Worm (Caenorhabditis elegans) whole organism, young adult: ENCODE data around the gene T01D1.5.

Experiments
- B0035.1 ChIP-seq: sonication (generic microtip); optimal IDR thresholded peaks from 2 replicates; lab custom pipeline; 2016; ENCODE audit warnings: missing genetic modification characterization, mild to moderate bottlenecking, missing compliant biosample characterization, missing genotype, missing genetic modification reagents
- D2030.7 ChIP-seq: fragments of 200-800 bp; sonication (Bioruptor generic); IDR thresholded peaks from 2 replicates; pipeline ENCODE4 v1.3.6; 2022; ENCODE audit warnings: missing genetic modification reagents, missing genetic modification characterization, missing compliant biosample characterization
- F39B2.1 ChIP-seq: fragments of 200-800 bp; sonication (Bioruptor generic); IDR thresholded peaks from 2 replicates; pipeline ENCODE4 v1.3.6; 2022; ENCODE audit warnings: missing genetic modification reagents, missing genetic modification characterization, missing compliant biosample characterization
- F57C9.4 ChIP-seq: sonication (generic microtip); optimal IDR thresholded peaks from 2 replicates; lab custom pipeline; 2017; ENCODE audit warnings: mild to moderate bottlenecking, missing genetic modification characterization, missing compliant biosample characterization
- K11D2.4 ChIP-seq: fragments of 200-800 bp; sonication (Bioruptor generic); IDR thresholded peaks from 2 replicates; pipeline ENCODE4 v1.3.6; 2022; ENCODE audit warnings: missing genetic modification reagents, missing genetic modification characterization, missing compliant biosample characterization
- T07F8.4 ChIP-seq: sonication (generic microtip); optimal IDR thresholded peaks from 2 replicates; lab custom pipeline; 2016; ENCODE audit warnings: mild to moderate bottlenecking, missing genetic modification characterization, moderate library complexity, missing compliant biosample characterization
- Y56A3A.18 ChIP-seq: fragments of 200-800 bp; sonication (Bioruptor generic); IDR thresholded peaks from 2 replicates; pipeline ENCODE4 v1.3.6; 2022; ENCODE audit warnings: missing genetic modification reagents, missing genetic modification characterization, missing compliant biosample characterization
- aptf-3 ChIP-seq: fragments of 200-800 bp; sonication (Bioruptor generic); IDR thresholded peaks from 2 replicates; pipeline ENCODE4 v1.3.6; 2022; ENCODE audit warnings: missing genetic modification characterization, missing compliant biosample characterization
- atf-7 ChIP-seq: sonication (generic microtip); optimal IDR thresholded peaks from 2 replicates; lab custom pipeline; 2017; ENCODE audit warnings: mild to moderate bottlenecking, missing genetic modification characterization, missing compliant biosample characterization
- attf-6 ChIP-seq: fragments of 200-800 bp; sonication (Bioruptor generic); IDR thresholded peaks from 2 replicates; pipeline ENCODE4 v1.3.6; 2022; ENCODE audit warnings: missing genetic modification reagents, missing genetic modification characterization, missing compliant biosample characterization
- bed-1 ChIP-seq: fragments of 200-800 bp; sonication (Bioruptor generic); IDR thresholded peaks from 2 replicates; pipeline ENCODE4 v1.3.6; 2022; ENCODE audit warnings: missing genetic modification reagents, missing genetic modification characterization, missing compliant biosample characterization
- bed-2 ChIP-seq: fragments of 200-800 bp; sonication (Bioruptor generic); IDR thresholded peaks from 2 replicates; pipeline ENCODE4 v1.3.6; 2022; ENCODE audit warnings: missing genetic modification reagents, missing genetic modification characterization, missing compliant biosample characterization
- ceh-100 ChIP-seq: fragments of 200-800 bp; sonication (Bioruptor generic); IDR thresholded peaks from 2 replicates; pipeline ENCODE4 v1.3.6; 2022; ENCODE audit warnings: missing genetic modification reagents, missing genetic modification characterization, missing compliant biosample characterization
- chd-7 ChIP-seq: sonication (generic microtip); optimal IDR thresholded peaks from 2 replicates; lab custom pipeline; 2016; ENCODE audit warnings: mild to moderate bottlenecking, missing genetic modification characterization, moderate library complexity, missing compliant biosample characterization
- egrh-3 ChIP-seq: fragments of 200-800 bp; sonication (Bioruptor generic); IDR thresholded peaks from 2 replicates; pipeline ENCODE4 v1.3.6; 2022; ENCODE audit warnings: missing genetic modification reagents, missing genetic modification characterization, missing compliant biosample characterization
- ets-4 ChIP-seq: fragments of 200-800 bp; sonication (Bioruptor generic); optimal IDR thresholded peaks from 2 replicates; lab custom pipeline; 2018; ENCODE audit warnings: mild to moderate bottlenecking, missing genetic modification characterization, missing compliant biosample characterization
- gei-17 ChIP-seq: fragments of 200-800 bp; sonication (Bioruptor generic); optimal IDR thresholded peaks from 2 replicates; lab custom pipeline; 2018; ENCODE audit warnings: mild to moderate bottlenecking, missing genetic modification characterization, missing compliant biosample characterization
- hlh-12 ChIP-seq: sonication (generic microtip); optimal IDR thresholded peaks from 2 replicates; lab custom pipeline; 2016; ENCODE audit warnings: missing genetic modification characterization, missing compliant biosample characterization
- hmg-1.2 ChIP-seq: fragments of 200-800 bp; sonication (Bioruptor generic); IDR thresholded peaks from 2 replicates; pipeline ENCODE4 v1.3.6; 2022; ENCODE audit warnings: missing genetic modification reagents, missing genetic modification characterization, missing compliant biosample characterization
- hrde-1 ChIP-seq: sonication (generic microtip); optimal IDR thresholded peaks from 2 replicates; lab custom pipeline; 2016; ENCODE audit warnings: missing genetic modification characterization, mild to moderate bottlenecking, missing compliant biosample characterization, moderate library complexity, missing genotype, missing genetic modification reagents, borderline replicate concordance
- hsf-1 ChIP-seq: fragments of 200-800 bp; sonication (Bioruptor generic); IDR thresholded peaks from 2 replicates; pipeline ENCODE4 v1.3.6; 2022; ENCODE audit warnings: missing genetic modification reagents, missing genetic modification characterization, missing compliant biosample characterization
- let-607 ChIP-seq, 2 experiments: fragments of 200-800 bp in 1 of 2; sonication (Bioruptor generic) in 1 of 2; sonication (generic microtip) in 1 of 2; optimal IDR thresholded peaks; 2 replicates each; lab custom pipeline; 2016 to 2018; ENCODE audit warnings: mild to moderate bottlenecking in 2 of 2, missing compliant biosample characterization in 2 of 2, missing genetic modification characterization in 2 of 2, moderate library complexity in 2 of 2, missing genotype in 1 of 2
- lsy-27 ChIP-seq: sonication (generic microtip); optimal IDR thresholded peaks from 2 replicates; lab custom pipeline; 2017; ENCODE audit warnings: missing genetic modification characterization, mild to moderate bottlenecking, missing compliant biosample characterization, antibody characterized with exemption, missing genotype, borderline replicate concordance; ENCODE audit not compliant: insufficient read depth
- madf-10 ChIP-seq: sonication (generic microtip); optimal IDR thresholded peaks from 2 replicates; lab custom pipeline; 2016; ENCODE audit warnings: mild to moderate bottlenecking, missing genetic modification characterization, missing compliant biosample characterization
- madf-6 ChIP-seq: fragments of 200-800 bp; sonication (Bioruptor generic); IDR thresholded peaks from 2 replicates; pipeline ENCODE4 v1.3.6; 2022; ENCODE audit warnings: missing genetic modification reagents, missing genetic modification characterization, missing compliant biosample characterization
- mcd-1 ChIP-seq: fragments of 200-800 bp; sonication (Bioruptor generic); IDR thresholded peaks from 2 replicates; pipeline ENCODE4 v1.3.6; 2022; ENCODE audit warnings: missing genetic modification reagents, missing genetic modification characterization, missing compliant biosample characterization
- nfya-1 ChIP-seq: sonication (generic microtip); optimal IDR thresholded peaks from 2 replicates; lab custom pipeline; 2017; ENCODE audit warnings: antibody characterized with exemption, missing compliant biosample characterization, missing genetic modification characterization, borderline replicate concordance; ENCODE audit not compliant: insufficient read depth
- nhr-179 ChIP-seq: sonication (generic microtip); optimal IDR thresholded peaks from 2 replicates; lab custom pipeline; 2016; ENCODE audit warnings: mild to moderate bottlenecking, missing genetic modification characterization, missing compliant biosample characterization
- nhr-90 ChIP-seq: sonication (generic microtip); optimal IDR thresholded peaks from 2 replicates; lab custom pipeline; 2016; ENCODE audit warnings: missing genotype, mild to moderate bottlenecking, missing genetic modification characterization, missing compliant biosample characterization
- pbrm-1 ChIP-seq: fragments of 200-800 bp; sonication (Bioruptor generic); IDR thresholded peaks from 2 replicates; pipeline ENCODE4 v1.3.6; 2022; ENCODE audit warnings: missing genetic modification reagents, missing genetic modification characterization, missing compliant biosample characterization
- rcor-1 ChIP-seq: fragments of 200-800 bp; sonication (Bioruptor generic); IDR thresholded peaks from 2 replicates; pipeline ENCODE4 v1.3.6; 2022; ENCODE audit warnings: missing genetic modification reagents, missing genetic modification characterization, missing compliant biosample characterization
- repo-1 ChIP-seq: sonication (generic microtip); optimal IDR thresholded peaks from 2 replicates; lab custom pipeline; 2017; ENCODE audit warnings: mild to moderate bottlenecking, missing genetic modification characterization, missing compliant biosample characterization
- rpc-1 ChIP-seq, 2 experiments: fragments of 150-350 bp in 1 of 2; sonication (generic microtip) in 1 of 2; optimal IDR thresholded peaks; 2 replicates each; lab custom pipeline; 2014 to 2018; ENCODE audit warnings: missing biosample characterization in 1 of 2, missing genetic modification characterization in 1 of 2, missing genetic modification reagents in 1 of 2, missing genotype in 1 of 2
- sdz-38 ChIP-seq: sonication (generic microtip); optimal IDR thresholded peaks from 2 replicates; lab custom pipeline; 2016; ENCODE audit warnings: missing genotype, missing genetic modification characterization, missing compliant biosample characterization
- sea-2 ChIP-seq: fragments of 200-800 bp; sonication (Bioruptor generic); IDR thresholded peaks from 2 replicates; pipeline ENCODE4 v1.3.6; 2022; ENCODE audit warnings: missing genetic modification characterization, missing compliant biosample characterization
- snpc-1.3 ChIP-seq: sonication (generic microtip); optimal IDR thresholded peaks from 2 replicates; lab custom pipeline; 2017; ENCODE audit warnings: missing genetic modification characterization, mild to moderate bottlenecking, missing compliant biosample characterization, antibody characterized with exemption, moderate library complexity, missing genotype, missing genetic modification reagents; ENCODE audit not compliant: insufficient read depth
- somi-1 ChIP-seq: fragments of 200-800 bp; sonication (Bioruptor generic); optimal IDR thresholded peaks from 2 replicates; lab custom pipeline; 2018; ENCODE audit warnings: mild to moderate bottlenecking, missing genetic modification characterization, missing compliant biosample characterization
- zim-3 ChIP-seq: sonication (generic microtip); optimal IDR thresholded peaks from 2 replicates; lab custom pipeline; 2017; ENCODE audit warnings: mild to moderate bottlenecking, missing genetic modification characterization, moderate library complexity, missing compliant biosample characterization
- ztf-18 ChIP-seq: sonication (generic microtip); optimal IDR thresholded peaks from 2 replicates; lab custom pipeline; 2016; ENCODE audit warnings: missing genotype, mild to moderate bottlenecking, missing genetic modification characterization, missing compliant biosample characterization
- ztf-22 ChIP-seq: fragments of 200-800 bp; sonication (Bioruptor generic); optimal IDR thresholded peaks from 2 replicates; lab custom pipeline; 2018; ENCODE audit warnings: mild to moderate bottlenecking, missing genetic modification characterization, moderate library complexity, missing compliant biosample characterization
- ztf-28 ChIP-seq: fragments of 200-800 bp; sonication (Bioruptor generic); IDR thresholded peaks from 2 replicates; pipeline ENCODE4 v1.3.6; 2022; ENCODE audit warnings: missing genetic modification reagents, missing genetic modification characterization, missing compliant biosample characterization
- ztf-3 ChIP-seq: fragments of 200-800 bp; sonication (Bioruptor generic); optimal IDR thresholded peaks from 2 replicates; lab custom pipeline; 2018; ENCODE audit warnings: mild to moderate bottlenecking, missing genetic modification characterization, missing compliant biosample characterization
- ztf-6 ChIP-seq: fragments of 200-800 bp; sonication (Bioruptor generic); IDR thresholded peaks from 2 replicates; pipeline ENCODE4 v1.3.6; 2022; ENCODE audit warnings: missing genetic modification reagents, missing genetic modification characterization, missing compliant biosample characterization

The T01D1.5 gene

DNA sequence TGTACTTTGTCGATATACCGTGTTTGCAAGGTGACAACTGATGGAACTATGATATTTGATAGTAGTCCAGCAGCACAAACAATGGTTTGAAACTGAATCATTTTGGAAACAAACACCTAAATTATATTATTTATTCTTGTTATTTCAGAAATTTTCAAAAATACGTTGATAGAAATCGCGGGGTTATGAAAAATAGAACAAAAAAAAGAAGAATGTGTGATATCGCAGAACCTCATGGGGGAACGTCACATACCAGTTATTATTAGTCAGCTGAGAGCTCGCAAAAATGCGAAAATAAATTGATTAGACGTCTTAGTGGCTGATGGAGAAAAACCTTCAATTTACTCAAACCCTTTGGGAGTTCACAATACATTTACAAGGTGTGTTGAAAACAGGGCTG is at the start of gene T01D1.5:
Gene T01D1.5 (minus strand): TSS at position 101 of the 400 bp plus-strand sequence.
- no peak for TF ChIP-seq chd-7 (tag; lab: Kevin White, UChicago)
- no peak for TF ChIP-seq F57C9.4 (tag; lab: Kevin White, UChicago)
- no peak for TF ChIP-seq madf-6 (GFP tag; lab: Robert Waterston, UW)
- no peak for TF ChIP-seq let-607 (tag; optimal IDR thresholded peaks at IDR 0.05; lab: Kevin White, UChicago)
- TF ChIP-seq ets-4 (GFP tag; lab: Kevin White, UChicago): no peak
- TF ChIP-seq lsy-27 (tag; lab: Kevin White, UChicago): no peak
- no peak for TF ChIP-seq K11D2.4 (GFP tag; lab: Robert Waterston, UW)
- no peak for TF ChIP-seq hmg-1.2 (GFP tag; lab: Robert Waterston, UW)
- no peak for TF ChIP-seq nhr-90 (tag; lab: Kevin White, UChicago)
- TF ChIP-seq aptf-3: no peak
- no peak for TF ChIP-seq hrde-1 (tag; lab: Kevin White, UChicago)
- TF ChIP-seq T07F8.4 (tag; lab: Kevin White, UChicago): no peak
- no peak for TF ChIP-seq F39B2.1 (GFP tag; lab: Robert Waterston, UW)
- TF ChIP-seq gei-17 (GFP tag; lab: Kevin White, UChicago): no peak
- no peak for TF ChIP-seq ztf-28

DNA sequence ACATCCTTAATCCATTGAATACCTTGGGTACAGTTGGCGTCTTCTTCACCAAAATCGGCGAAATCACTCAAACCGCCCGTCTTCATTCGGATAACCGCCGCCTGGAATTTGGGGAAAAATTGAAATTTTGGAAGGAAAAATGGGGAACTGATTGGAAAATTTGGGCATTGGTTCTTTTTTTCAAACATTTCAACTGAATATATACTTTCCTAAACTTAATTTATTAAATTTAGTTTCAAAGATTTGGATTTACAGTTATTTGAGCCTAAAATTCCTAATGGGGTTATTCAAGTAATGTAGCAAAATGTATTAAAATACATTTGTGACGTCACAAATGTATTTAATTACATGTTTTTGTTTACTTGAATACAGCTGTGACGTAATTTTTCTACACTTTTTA is 48.9 kb upstream of the T01D1.5 start, which contains the start of gene laat-1:
Gene laat-1 (minus strand): TSS at position 101 of the 400 bp plus-strand sequence.
- TF ChIP-seq bed-1 (GFP tag; lab: Robert Waterston, UW) (0 out of 2 replicates have a peak, but pooled peaks have one; percentile 22), madf-6 (GFP tag; lab: Robert Waterston, UW) (no peak)

DNA sequence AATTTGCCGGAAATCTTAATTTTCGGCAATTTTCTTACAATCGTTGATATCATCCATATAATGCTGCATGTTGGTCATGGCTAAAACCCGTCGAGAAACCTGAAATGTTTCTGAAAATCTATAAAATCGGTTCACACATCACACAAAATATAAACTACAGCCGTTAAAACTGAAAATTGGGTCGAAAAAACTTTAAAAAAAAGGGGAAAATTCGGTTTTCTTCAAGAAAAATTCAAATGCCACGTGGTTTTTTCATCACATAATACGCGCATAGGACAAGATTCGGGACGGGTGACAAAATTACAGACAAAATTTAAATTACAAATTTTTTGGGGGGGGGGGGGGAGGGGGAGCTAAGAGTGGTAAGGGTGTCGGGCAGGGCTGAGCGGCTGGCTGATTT is 43.8 kb upstream of the T01D1.5 start, which contains the start of gene Y43H11AL.1:
Gene Y43H11AL.1 (minus strand): TSS at position 101 of the 400 bp plus-strand sequence.
- no peak for TF ChIP-seq D2030.7
- no peak for TF ChIP-seq sea-2 (GFP tag; lab: Robert Waterston, UW)
- TF ChIP-seq B0035.1 (tag; lab: Kevin White, UChicago): no peak
- TF ChIP-seq ztf-22 (GFP tag; lab: Kevin White, UChicago): no peak
- TF ChIP-seq ceh-100 (GFP tag; lab: Robert Waterston, UW): no peak
- TF ChIP-seq hsf-1 (GFP tag; lab: Robert Waterston, UW): no peak
- no peak for TF ChIP-seq bed-2 (GFP tag; lab: Robert Waterston, UW)

DNA sequence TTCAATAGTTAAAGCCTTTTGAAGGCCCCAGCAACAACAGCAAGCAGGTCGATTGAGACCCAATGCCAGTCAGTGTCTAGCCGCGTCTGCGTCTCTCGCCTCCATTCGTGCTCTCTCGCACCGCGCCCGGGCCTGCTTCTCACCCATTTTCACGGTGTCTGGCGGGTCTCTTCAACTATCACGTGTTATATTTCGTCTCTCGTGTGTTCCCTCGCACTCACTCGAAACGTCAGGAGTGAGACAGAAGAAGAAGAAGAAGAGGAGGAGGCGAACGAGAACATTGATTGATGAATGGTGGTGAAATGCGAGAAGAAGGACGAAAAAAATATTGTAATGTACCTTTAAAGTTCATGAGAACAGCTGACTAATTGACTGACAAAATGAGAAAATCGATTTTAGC is 32.3 kb upstream of the T01D1.5 start:
- peak; percentile 84 for TF ChIP-seq mcd-1
- no peak for TF ChIP-seq hlh-12 (tag; lab: Kevin White, UChicago)
- no peak for TF ChIP-seq zim-3 (tag; lab: Kevin White, UChicago)
- no peak for TF ChIP-seq B0035.1 (tag; lab: Kevin White, UChicago)
- TF ChIP-seq somi-1 (GFP tag; lab: Kevin White, UChicago): peak; percentile 79
- peak; percentile 46 for TF ChIP-seq atf-7 (tag; lab: Kevin White, UChicago)
- no peak for TF ChIP-seq nhr-179 (tag; lab: Kevin White, UChicago)
- no peak for TF ChIP-seq gei-17 (GFP tag; lab: Kevin White, UChicago)
- TF ChIP-seq pbrm-1 (GFP tag; lab: Robert Waterston, UW): peak; percentile 53
- TF ChIP-seq ztf-18 (tag; lab: Kevin White, UChicago): no peak
- TF ChIP-seq attf-6 (GFP tag; lab: Robert Waterston, UW): no peak
- TF ChIP-seq ztf-6 (GFP tag; lab: Robert Waterston, UW): no peak
- TF ChIP-seq madf-10: peak; percentile 63
- TF ChIP-seq Y56A3A.18: no peak
- TF ChIP-seq rcor-1 (GFP tag; lab: Robert Waterston, UW): peak; percentile 38; the same call in 1 of the 2 replicates
- TF ChIP-seq ztf-3: no peak
- TF ChIP-seq sdz-38 (tag; lab: Kevin White, UChicago): peak; percentile 11
- TF ChIP-seq snpc-1.3: no peak
- peak; percentile 41 for TF ChIP-seq repo-1 (tag; lab: Kevin White, UChicago)
- TF ChIP-seq egrh-3 (GFP tag; lab: Robert Waterston, UW): peak; percentile 68
- TF ChIP-seq rpc-1 (optimal IDR thresholded peaks at IDR 0.05; lab: Kevin White, UChicago): no peak
- TF ChIP-seq rpc-1 (tag; optimal IDR thresholded peaks at IDR 0.05; lab: Kevin White, UChicago): no peak
- TF ChIP-seq hrde-1 (tag; lab: Kevin White, UChicago): no peak
- TF ChIP-seq nfya-1 (tag; lab: Kevin White, UChicago): no peak
